Worm (Caenorhabditis elegans): ENCODE data around the gene lron-7.

Gene lron-7

DNA sequence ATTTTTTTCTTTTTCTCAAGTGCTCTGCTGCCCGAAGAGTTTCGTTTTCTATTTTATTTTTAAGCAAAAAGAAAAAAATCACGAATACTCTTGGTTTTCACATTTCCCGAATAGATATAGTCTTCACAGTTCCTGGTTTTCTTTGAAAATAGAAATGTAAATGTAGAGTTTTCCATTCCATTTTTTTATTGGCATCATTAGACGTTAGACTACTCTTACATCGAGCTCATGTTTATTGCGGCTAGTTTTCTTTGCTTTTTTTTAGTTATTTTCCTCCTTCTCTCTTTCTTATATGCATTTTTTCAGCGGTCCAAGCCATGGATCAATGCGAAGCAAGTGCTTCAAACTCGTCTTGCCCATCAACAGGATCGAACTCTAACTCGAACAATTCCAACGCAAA lies 26.6 kb upstream of the lron-7 start, which contains the start of gene F46H5.2:
TSS of gene F46H5.2 (plus strand) at position 301 of the 400 bp plus-strand sequence.
- TF ChIP-seq sea-1 (GFP tag; conservative IDR thresholded peaks at IDR 0.05) (0 out of 2 replicates have a peak, but pooled peaks have one; percentile 1), hnd-1 (tag; optimal IDR thresholded peaks at IDR 0.05) (no peak)

DNA sequence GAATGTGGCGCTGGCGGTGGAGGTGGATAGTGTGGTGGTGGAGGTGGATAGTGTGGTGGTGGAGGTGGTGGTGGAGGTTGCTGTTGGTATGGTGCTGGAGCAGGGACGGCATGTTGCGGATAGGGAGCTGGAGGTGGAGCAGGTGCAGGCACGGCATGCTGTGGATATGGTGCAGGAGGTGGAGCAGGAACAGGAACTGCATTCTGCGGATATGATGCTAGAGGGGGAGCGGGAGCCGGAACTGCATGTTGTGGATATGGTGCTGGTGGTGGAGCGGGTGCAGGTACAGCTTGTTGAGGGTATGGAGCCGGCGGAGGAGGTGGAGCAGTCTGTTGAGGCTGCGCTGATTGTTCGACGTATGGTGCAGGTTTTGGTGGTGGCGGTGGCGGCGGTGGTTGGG lies 23.0 kb upstream of the lron-7 start:
- 0 out of 2 replicates have a peak, but pooled peaks have one; percentile 31 for TF ChIP-seq sea-1 (GFP tag; conservative IDR thresholded peaks at IDR 0.05)
- TF ChIP-seq hmg-4 (GFP tag; optimal IDR thresholded peaks at IDR 0.05), result no peak
- no peak for TF ChIP-seq ceh-36 (tag; optimal IDR thresholded peaks at IDR 0.05)
- TF ChIP-seq scrt-1 (GFP tag; IDR thresholded peaks at IDR 0.05), result 0 out of 2 replicates have a peak, but pooled peaks have one; percentile 30
- TF ChIP-seq flt-1 (GFP tag; IDR thresholded peaks at IDR 0.05), result no peak
- no peak for TF ChIP-seq B0310.2 (tag; optimal IDR thresholded peaks at IDR 0.05)
- no peak for TF ChIP-seq ets-7 (tag; optimal IDR thresholded peaks at IDR 0.05)
- TF ChIP-seq ceh-13 (GFP tag; optimal IDR thresholded peaks at IDR 0.05), result no peak
- TF ChIP-seq tbx-11 (GFP tag; IDR thresholded peaks at IDR 0.05), result no peak
- TF ChIP-seq F13C5.2 (tag; optimal IDR thresholded peaks at IDR 0.05), result no peak
- no peak for TF ChIP-seq hnd-1 (tag; optimal IDR thresholded peaks at IDR 0.05)
- TF ChIP-seq tbx-37 (GFP tag; conservative IDR thresholded peaks at IDR 0.05), result no peak
- no peak for TF ChIP-seq aly-1 (tag; optimal IDR thresholded peaks at IDR 0.05)

DNA sequence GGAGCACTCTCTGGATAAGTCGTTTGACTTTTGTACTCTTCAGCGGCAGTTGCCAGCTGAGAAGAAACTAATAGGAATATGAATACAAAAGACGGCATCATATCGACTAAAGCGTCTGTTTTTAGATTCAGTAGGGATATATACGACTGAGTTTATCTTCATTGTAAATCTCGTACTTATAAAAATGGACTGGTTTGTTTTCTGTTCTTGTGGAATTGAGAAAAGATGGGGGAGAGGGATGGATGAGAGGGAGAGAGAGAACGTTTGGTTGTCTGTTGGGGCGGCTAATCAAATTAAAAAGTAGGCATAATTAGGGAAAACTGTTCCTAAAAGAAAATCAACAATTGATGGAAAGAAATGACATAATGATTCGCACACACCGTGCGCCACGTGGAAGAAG lies 22.6 kb upstream of the lron-7 start, which contains the start of gene grd-7:
TSS of gene grd-7 (minus strand) at position 101 of the 400 bp plus-strand sequence.
- TF ChIP-seq tra-4 (tag; optimal IDR thresholded peaks at IDR 0.05) (no peak), ama-1 (optimal IDR thresholded peaks at IDR 0.05) (no peak), ceh-36 (tag; optimal IDR thresholded peaks at IDR 0.05) (no peak), scrt-1 (GFP tag; IDR thresholded peaks at IDR 0.05) (no peak), flt-1 (GFP tag; IDR thresholded peaks at IDR 0.05) (no peak)

DNA sequence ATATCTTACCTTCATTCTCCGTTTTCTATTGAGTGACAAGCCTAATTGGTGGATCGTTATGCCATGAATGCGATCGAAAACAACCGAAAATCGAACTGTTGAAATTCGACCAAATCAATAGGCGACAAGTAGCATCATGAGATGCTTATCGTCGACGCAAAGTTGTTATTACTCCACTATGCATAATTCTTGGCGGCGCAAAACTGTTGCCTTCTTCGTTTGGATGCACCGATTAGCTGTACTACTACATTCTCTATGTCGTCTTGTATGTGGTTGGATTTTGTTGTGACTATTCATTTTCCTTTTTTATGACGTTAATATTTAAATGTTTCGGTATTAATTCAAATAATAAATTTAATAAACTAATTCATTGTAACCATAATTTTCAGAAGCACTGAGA lies 20.0 kb upstream of the lron-7 start, which contains the start of gene F46H5.11:
TSS of gene F46H5.11 (minus strand) at position 101 of the 400 bp plus-strand sequence.
- TF ChIP-seq hmg-4 (GFP tag; optimal IDR thresholded peaks at IDR 0.05) (no peak), tbx-11 (GFP tag; IDR thresholded peaks at IDR 0.05) (no peak), tbx-37 (GFP tag; conservative IDR thresholded peaks at IDR 0.05) (no peak), tra-4 (tag; optimal IDR thresholded peaks at IDR 0.05) (no peak), scrt-1 (GFP tag; IDR thresholded peaks at IDR 0.05) (no peak), F13C5.2 (tag; optimal IDR thresholded peaks at IDR 0.05) (no peak), aly-1 (tag; optimal IDR thresholded peaks at IDR 0.05) (no peak), ceh-36 (tag; optimal IDR thresholded peaks at IDR 0.05) (no peak)

DNA sequence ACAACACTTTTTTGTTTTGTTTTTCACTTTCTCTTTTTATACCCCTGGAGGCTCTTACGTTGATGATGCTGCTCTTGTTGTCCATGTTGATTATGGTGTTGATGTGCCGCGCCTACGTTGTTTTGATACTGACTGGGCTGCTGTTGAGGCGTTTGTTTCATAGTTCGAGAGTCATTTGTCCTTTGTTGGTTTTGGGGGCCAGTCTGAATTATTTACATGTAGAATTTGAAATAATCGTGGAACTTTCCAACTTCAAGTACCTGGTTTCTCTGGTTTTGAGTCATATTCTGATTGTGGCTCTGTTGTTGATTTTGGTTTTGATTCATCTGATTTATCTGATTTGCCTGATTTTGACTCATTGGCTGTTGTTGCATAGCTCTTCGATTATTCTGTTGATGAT lies 13.8 kb upstream of the lron-7 start:
- TF ChIP-seq scrt-1 (GFP tag; IDR thresholded peaks at IDR 0.05), result no peak
- TF ChIP-seq aly-1 (tag; optimal IDR thresholded peaks at IDR 0.05), result no peak
- TF ChIP-seq tbx-37 (GFP tag; conservative IDR thresholded peaks at IDR 0.05), result no peak
- no peak for TF ChIP-seq sea-1 (GFP tag; conservative IDR thresholded peaks at IDR 0.05)
- no peak for TF ChIP-seq B0310.2 (tag; optimal IDR thresholded peaks at IDR 0.05)
- no peak for TF ChIP-seq ceh-13 (GFP tag; optimal IDR thresholded peaks at IDR 0.05)
- no peak for TF ChIP-seq ama-1 (optimal IDR thresholded peaks at IDR 0.05)
- no peak for TF ChIP-seq F13C5.2 (tag; optimal IDR thresholded peaks at IDR 0.05)
- no peak for TF ChIP-seq tra-4 (tag; optimal IDR thresholded peaks at IDR 0.05)
- TF ChIP-seq ets-7 (tag; optimal IDR thresholded peaks at IDR 0.05), result no peak
- no peak for TF ChIP-seq flt-1 (GFP tag; IDR thresholded peaks at IDR 0.05)
- no peak for TF ChIP-seq pes-1 (GFP tag; IDR thresholded peaks at IDR 0.05)
- no peak for TF ChIP-seq hmg-4 (GFP tag; optimal IDR thresholded peaks at IDR 0.05)
- no peak for TF ChIP-seq hmbx-1 (tag; optimal IDR thresholded peaks at IDR 0.05)
- no peak for TF ChIP-seq hnd-1 (tag; optimal IDR thresholded peaks at IDR 0.05)
- TF ChIP-seq ceh-36 (tag; optimal IDR thresholded peaks at IDR 0.05), result no peak

DNA sequence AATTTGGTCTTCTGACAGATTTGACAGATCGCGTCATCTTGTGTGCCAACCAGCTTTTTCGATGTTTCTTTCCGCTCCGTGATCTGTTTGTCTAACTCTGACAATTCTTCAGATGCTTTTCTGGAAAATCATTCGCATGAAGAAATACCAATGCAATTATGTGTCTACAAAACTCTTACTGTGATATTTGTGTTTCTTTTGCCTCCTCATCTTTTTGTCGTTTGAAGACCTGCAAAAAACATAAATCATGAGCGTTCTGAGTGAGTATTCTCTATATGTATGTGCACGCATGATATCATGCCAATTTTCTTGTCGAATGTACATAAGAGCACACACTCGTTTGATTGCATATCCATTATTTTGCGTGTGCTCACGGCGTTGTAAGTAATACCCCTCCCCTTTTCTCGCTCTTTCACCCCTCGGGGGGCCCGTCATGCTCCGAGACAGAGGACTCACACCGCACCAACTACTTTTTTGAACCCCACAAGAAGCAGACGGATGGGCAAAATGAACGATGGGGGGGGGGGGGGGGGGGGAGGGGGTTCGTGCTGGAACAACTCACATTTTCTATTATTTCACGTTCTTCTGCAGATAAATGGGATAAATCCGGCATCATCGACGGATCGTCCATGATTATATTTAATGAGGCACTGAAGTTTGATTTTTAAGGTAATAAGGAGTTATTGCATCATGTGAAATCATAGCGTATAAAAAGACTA lies 12.1 kb upstream of the lron-7 start, which contains the start of gene unc-10:
TSS of gene unc-10 (minus strand) at position 652 of the 719 bp plus-strand sequence.
- no peak for TF ChIP-seq tbx-11 (GFP tag; IDR thresholded peaks at IDR 0.05)
- no peak for TF ChIP-seq tra-4 (tag; optimal IDR thresholded peaks at IDR 0.05)
- no peak for TF ChIP-seq F13C5.2 (tag; optimal IDR thresholded peaks at IDR 0.05)
- TF ChIP-seq hnd-1 (tag; optimal IDR thresholded peaks at IDR 0.05), result no peak
- TF ChIP-seq hmbx-1 (tag; optimal IDR thresholded peaks at IDR 0.05), result no peak
- no peak for TF ChIP-seq ama-1 (optimal IDR thresholded peaks at IDR 0.05)

DNA sequence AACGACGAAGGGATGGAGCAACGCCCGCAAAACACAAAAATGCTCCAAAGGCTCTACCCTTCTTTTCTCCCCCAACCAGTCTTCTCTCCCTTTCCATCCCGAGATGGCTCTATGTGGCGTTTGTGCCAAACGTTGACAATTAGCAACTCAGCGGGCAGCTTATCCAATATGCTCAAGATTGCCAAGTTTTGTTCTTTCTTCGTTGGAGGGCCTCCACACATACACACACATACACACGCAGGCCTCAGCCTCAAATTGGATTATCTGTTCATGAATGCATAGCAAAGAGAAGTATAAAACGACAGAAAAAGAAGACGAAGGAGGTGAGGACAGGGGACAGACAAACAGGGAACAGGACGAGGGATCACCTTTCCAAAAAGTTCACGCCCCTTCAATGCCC lies 10.6 kb upstream of the lron-7 start:
- peak; percentile 17 for TF ChIP-seq hmg-4 (GFP tag; optimal IDR thresholded peaks at IDR 0.05)
- no peak for TF ChIP-seq ets-7 (tag; optimal IDR thresholded peaks at IDR 0.05)

DNA sequence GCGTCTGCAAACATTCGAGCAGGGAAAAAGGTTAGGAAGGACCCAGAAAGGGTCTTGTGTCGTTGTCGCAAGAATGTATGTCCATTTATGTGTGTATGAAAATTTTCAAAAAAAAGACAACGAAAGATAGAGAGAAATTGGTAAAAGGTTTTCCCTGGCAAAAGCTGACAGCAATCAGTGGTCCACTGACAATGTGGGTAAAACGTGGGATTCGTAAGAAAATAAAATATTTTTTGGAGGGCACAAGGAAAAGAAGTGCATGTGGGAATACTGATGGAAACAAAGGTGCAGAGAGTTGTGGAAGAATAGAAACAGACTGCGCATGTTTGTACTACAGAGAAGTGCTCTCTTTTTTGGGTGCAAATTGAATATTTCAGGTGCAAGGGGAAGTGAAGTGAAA lies 8.8 kb upstream of the lron-7 start:
- no peak for TF ChIP-seq B0310.2 (tag; optimal IDR thresholded peaks at IDR 0.05)
- TF ChIP-seq hmbx-1 (tag; optimal IDR thresholded peaks at IDR 0.05), result no peak
- no peak for TF ChIP-seq hnd-1 (tag; optimal IDR thresholded peaks at IDR 0.05)
- no peak for TF ChIP-seq pes-1 (GFP tag; IDR thresholded peaks at IDR 0.05)
- TF ChIP-seq ama-1 (optimal IDR thresholded peaks at IDR 0.05), result no peak
- no peak for TF ChIP-seq tbx-11 (GFP tag; IDR thresholded peaks at IDR 0.05)
- TF ChIP-seq flt-1 (GFP tag; IDR thresholded peaks at IDR 0.05), result no peak
- TF ChIP-seq aly-1 (tag; optimal IDR thresholded peaks at IDR 0.05), result no peak
- no peak for TF ChIP-seq tbx-37 (GFP tag; conservative IDR thresholded peaks at IDR 0.05)
- no peak for TF ChIP-seq F13C5.2 (tag; optimal IDR thresholded peaks at IDR 0.05)
- TF ChIP-seq tra-4 (tag; optimal IDR thresholded peaks at IDR 0.05), result no peak
- no peak for TF ChIP-seq ets-7 (tag; optimal IDR thresholded peaks at IDR 0.05)
- TF ChIP-seq hmg-4 (GFP tag; optimal IDR thresholded peaks at IDR 0.05), result no peak
- TF ChIP-seq ceh-13 (GFP tag; optimal IDR thresholded peaks at IDR 0.05), result no peak
- no peak for TF ChIP-seq sea-1 (GFP tag; conservative IDR thresholded peaks at IDR 0.05)
- no peak for TF ChIP-seq scrt-1 (GFP tag; IDR thresholded peaks at IDR 0.05)
- no peak for TF ChIP-seq ceh-36 (tag; optimal IDR thresholded peaks at IDR 0.05)

Data from whole organism, early embryonic.